Worm (Caenorhabditis elegans): ENCODE measurements around the gene dhs-22.

ce11 chrV:14372774-14373173, 48.5 kb downstream of the dhs-22 start, which contains the start of gene unc-39:
- TF ChIP-seq dao-5 (tag; optimal IDR thresholded peaks at IDR 0.05) (no peak), him-1 (tag; optimal IDR thresholded peaks at IDR 0.05) (no peak)

All from whole organism, L4/young adult.